Fruit fly (Drosophila melanogaster) whole organism, pupa: ENCODE results near the gene raw.

ENCODE experiments used
- CG10348 ChIP-seq: fragments of 200-800 bp; sonication (Bioruptor generic); IDR thresholded peaks from 2 replicates; pipeline ENCODE4 v1.3.6; 2022; ENCODE audit warnings: missing biosample characterization, missing genetic modification characterization
- CG12605 ChIP-seq: fragments of 200-800 bp; sonication (Bioruptor generic); IDR thresholded peaks from 2 replicates; pipeline ENCODE4 v1.3.6; 2022; ENCODE audit warnings: missing biosample characterization, missing genetic modification characterization
- CG13204 ChIP-seq: fragments of 200-800 bp; sonication (Bioruptor generic); optimal IDR thresholded peaks from 2 replicates; lab custom pipeline; 2018; ENCODE audit warnings: missing biosample characterization, mild to moderate bottlenecking, missing genetic modification characterization, moderate library complexity
- CG15710 ChIP-seq: fragments of 200-800 bp; sonication (Bioruptor generic); optimal IDR thresholded peaks from 2 replicates; lab custom pipeline; 2018; ENCODE audit warnings: missing biosample characterization, mild to moderate bottlenecking, missing genetic modification characterization, moderate library complexity
- CG17806 ChIP-seq: fragments of 200-800 bp; sonication (Bioruptor generic); optimal IDR thresholded peaks from 2 replicates; lab custom pipeline; 2018; ENCODE audit warnings: missing biosample characterization, mild to moderate bottlenecking, missing genetic modification characterization, moderate library complexity
- CG32121 ChIP-seq: fragments of 200-800 bp; sonication (Bioruptor generic); IDR thresholded peaks from 2 replicates; pipeline ENCODE4 v1.3.6; 2022; ENCODE audit warnings: missing biosample characterization, missing genetic modification characterization
- CG34367 ChIP-seq: fragments of 200-800 bp; sonication (Bioruptor generic); optimal IDR thresholded peaks from 2 replicates; lab custom pipeline; 2018; ENCODE audit warnings: missing biosample characterization, mild to moderate bottlenecking, missing genetic modification characterization
- CG4496 ChIP-seq: fragments of 200-800 bp; sonication (Bioruptor generic); IDR thresholded peaks from 3 replicates; pipeline ENCODE4 v1.3.6; 2022; ENCODE audit warnings: missing biosample characterization, missing genetic modification characterization
- CG8159 ChIP-seq: fragments of 200-800 bp; sonication (Bioruptor generic); optimal IDR thresholded peaks from 3 replicates; lab custom pipeline; 2018; ENCODE audit warnings: missing biosample characterization, mild to moderate bottlenecking, missing genetic modification characterization, moderate library complexity
- CG8301 ChIP-seq: fragments of 200-800 bp; sonication (Bioruptor generic); optimal IDR thresholded peaks from 2 replicates; lab custom pipeline; 2018; ENCODE audit warnings: missing biosample characterization, mild to moderate bottlenecking, missing genetic modification characterization
- CG9948 ChIP-seq: fragments of 200-800 bp; sonication (Bioruptor generic); optimal IDR thresholded peaks from 2 replicates; lab custom pipeline; 2018; ENCODE audit warnings: missing biosample characterization, mild to moderate bottlenecking, missing genetic modification characterization, moderate library complexity
- D1 ChIP-seq: fragments of 200-800 bp; sonication (Bioruptor generic); optimal IDR thresholded peaks from 2 replicates; lab custom pipeline; 2018; ENCODE audit warnings: missing biosample characterization, mild to moderate bottlenecking, missing genetic modification characterization, moderate library complexity
- EcR ChIP-seq: fragments of 200-800 bp; sonication (Bioruptor generic); optimal IDR thresholded peaks from 3 replicates; lab custom pipeline; 2019; ENCODE audit warnings: missing biosample characterization, missing genetic modification characterization, mild to moderate bottlenecking, moderate library complexity, missing genetic modification reagents
- Ets98B ChIP-seq: fragments of 200-800 bp; sonication (Bioruptor generic); IDR thresholded peaks from 2 replicates; pipeline ENCODE4 v1.3.6; 2022; ENCODE audit warnings: missing biosample characterization, missing genetic modification characterization
- Pif1A ChIP-seq: fragments of 200-800 bp; sonication (Bioruptor generic); optimal IDR thresholded peaks from 3 replicates; lab custom pipeline; 2016; ENCODE audit warnings: missing biosample characterization, missing genetic modification characterization
- Pif1B ChIP-seq: fragments of 200-800 bp; sonication (Bioruptor generic); optimal IDR thresholded peaks from 3 replicates; lab custom pipeline; 2016; ENCODE audit warnings: missing biosample characterization, missing genetic modification characterization
- Snoo ChIP-seq: fragments of 200-800 bp; sonication (Bioruptor generic); optimal IDR thresholded peaks from 3 replicates; lab custom pipeline; 2017; ENCODE audit warnings: missing biosample characterization, mild to moderate bottlenecking, missing genetic modification characterization, inconsistent platforms
- fd96Ca ChIP-seq: fragments of 200-800 bp; sonication (Bioruptor generic); IDR thresholded peaks from 3 replicates; pipeline ENCODE4 v1.3.6; 2022; ENCODE audit warnings: missing biosample characterization, missing genetic modification characterization
- gl ChIP-seq: fragments of 200-800 bp; sonication (Bioruptor generic); optimal IDR thresholded peaks from 2 replicates; lab custom pipeline; 2018; ENCODE audit warnings: missing biosample characterization, mild to moderate bottlenecking, missing genetic modification characterization
- rn ChIP-seq: fragments of 200-800 bp; sonication (Bioruptor generic); IDR thresholded peaks from 2 replicates; pipeline ENCODE4 v1.3.6; 2022; ENCODE audit warnings: missing biosample characterization, missing genetic modification characterization

raw gene

dm6 chr2L:8714513-8714912, 25.9 kb downstream of the raw start:
- TF ChIP-seq CG32121 (no peak), Pif1B (GFP tag; lab: Kevin White, UChicago) (no peak), CG10348 (GFP tag; lab: Robert Waterston, UW) (no peak), D1 (tag; lab: Kevin White, UChicago) (no peak), CG9948 (no peak), Ets98B (GFP tag; lab: Robert Waterston, UW) (no peak), CG15710 (tag; lab: Kevin White, UChicago) (no peak), CG34367 (tag; lab: Kevin White, UChicago) (no peak), CG8159 (tag; lab: Kevin White, UChicago) (no peak), Pif1A (no peak)
- TF ChIP-seq, all 21 proteins: peak for 0

- TF ChIP-seq D1 (tag; lab: Kevin White, UChicago): no peak
- peak; percentile 88 for TF ChIP-seq EcR
- TF ChIP-seq, all 21 proteins: peak for 1
Measured at dm6 chr2L:8709413-8709812, 31.0 kb downstream of the raw start, which contains the start of gene Hnf4. Gene Hnf4 (minus strand): TSS chr2L:8709611.

dm6 chr2L:8709078-8709399, 31.4 kb downstream of the raw start:
- TF ChIP-seq EcR (peak; percentile 96), CG8159 (tag; lab: Kevin White, UChicago) (peak; percentile 0), CG9948 (no peak), Ets98B (GFP tag; lab: Robert Waterston, UW) (peak; percentile 37; the same call in 1 of the 2 replicates)

dm6 chr2L:8708399-8709077, 31.9 kb downstream of the raw start:
- no peak for TF ChIP-seq EcR
- TF ChIP-seq CG15710 (tag; lab: Kevin White, UChicago): no peak
- TF ChIP-seq Snoo: no peak
- no peak for TF ChIP-seq Pif1A
- TF ChIP-seq CG10348 (GFP tag; lab: Robert Waterston, UW): no peak
- TF ChIP-seq CG8301: no peak
- no peak for TF ChIP-seq Pif1B (GFP tag; lab: Kevin White, UChicago)
- no peak for TF ChIP-seq Ets98B (GFP tag; lab: Robert Waterston, UW)
- no peak for TF ChIP-seq CG13204 (GFP tag; lab: Kevin White, UChicago)

- TF ChIP-seq CG32121: no peak
- no peak for TF ChIP-seq Ets98B (GFP tag; lab: Robert Waterston, UW)
- no peak for TF ChIP-seq CG10348 (GFP tag; lab: Robert Waterston, UW)
- TF ChIP-seq Pif1B (GFP tag; lab: Kevin White, UChicago): no peak
- TF ChIP-seq CG9948: no peak
- no peak for TF ChIP-seq CG4496 (GFP tag; lab: Robert Waterston, UW)
- no peak for TF ChIP-seq Snoo
- no peak for TF ChIP-seq CG13204 (GFP tag; lab: Kevin White, UChicago)
- TF ChIP-seq CG8301: no peak
- TF ChIP-seq CG17806: no peak
- no peak for TF ChIP-seq Pif1A
- TF ChIP-seq CG15710 (tag; lab: Kevin White, UChicago): no peak
- no peak for TF ChIP-seq CG12605 (GFP tag; lab: Robert Waterston, UW)
Measured at dm6 chr2L:8707522-8707921, 32.9 kb downstream of the raw start.

dm6 chr2L:8704648-8705622, 35.5 kb downstream of the raw start, which contains the start of gene CatB:
Gene CatB (plus strand): TSS chr2L:8705572.
- TF ChIP-seq rn (no peak), CG13204 (GFP tag; lab: Kevin White, UChicago) (no peak), CG8301 (no peak), CG32121 (no peak), gl (tag; lab: Kevin White, UChicago) (no peak), CG9948 (no peak), Snoo (no peak), CG34367 (tag; lab: Kevin White, UChicago) (no peak), CG8159 (tag; lab: Kevin White, UChicago) (no peak), fd96Ca (GFP tag; lab: Robert Waterston, UW) (no peak), CG17806 (no peak), EcR (no peak), Pif1A (no peak), CG10348 (GFP tag; lab: Robert Waterston, UW) (no peak), CG15710 (tag; lab: Kevin White, UChicago) (no peak)

- TF ChIP-seq EcR (peak; percentile 70), CG10348 (GFP tag; lab: Robert Waterston, UW) (no peak), CG32121 (no peak)
Measured at dm6 chr2L:8702907-8703626, 37.4 kb downstream of the raw start.
